Fruit fly (Drosophila melanogaster): ENCODE measurements around the gene CG15535.

Gene CG15535

DNA sequence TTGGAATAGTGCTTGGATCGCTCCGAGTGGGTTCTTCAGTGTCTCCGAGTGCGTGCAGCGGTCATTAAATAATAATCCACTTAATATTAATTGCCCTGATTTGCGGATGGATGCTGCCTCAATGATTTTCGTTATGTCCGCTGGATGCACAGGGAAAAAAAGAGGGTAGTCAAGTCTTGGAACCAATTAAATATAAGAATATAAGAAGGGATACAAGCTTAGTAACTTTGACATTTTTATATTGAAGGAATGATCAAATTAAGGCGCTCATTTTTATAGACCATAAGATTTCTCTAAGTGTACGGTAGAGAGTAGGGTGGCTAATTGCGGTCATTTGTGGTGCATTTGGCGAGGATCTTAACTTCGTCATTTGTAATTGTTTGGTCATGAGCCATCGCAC, 31.8 kb downstream of the CG15535 start (continued):
- peak; percentile 32 for TF ChIP-seq Sox102F (GFP tag; optimal IDR thresholded peaks at IDR 0.05)
- no peak for TF ChIP-seq spab (GFP tag; optimal IDR thresholded peaks at IDR 0.05)
- TF ChIP-seq lz (GFP tag; optimal IDR thresholded peaks at IDR 0.05) = peak; percentile 22
- TF ChIP-seq fd85E (GFP tag; optimal IDR thresholded peaks at IDR 0.05) = no peak
- peak; percentile 3 for TF ChIP-seq Smox (GFP tag; optimal IDR thresholded peaks at IDR 0.05)
- TF ChIP-seq CG7368 (GFP tag; optimal IDR thresholded peaks at IDR 0.05) = no peak
- no peak for TF ChIP-seq salr (GFP tag; optimal IDR thresholded peaks at IDR 0.05)

DNA sequence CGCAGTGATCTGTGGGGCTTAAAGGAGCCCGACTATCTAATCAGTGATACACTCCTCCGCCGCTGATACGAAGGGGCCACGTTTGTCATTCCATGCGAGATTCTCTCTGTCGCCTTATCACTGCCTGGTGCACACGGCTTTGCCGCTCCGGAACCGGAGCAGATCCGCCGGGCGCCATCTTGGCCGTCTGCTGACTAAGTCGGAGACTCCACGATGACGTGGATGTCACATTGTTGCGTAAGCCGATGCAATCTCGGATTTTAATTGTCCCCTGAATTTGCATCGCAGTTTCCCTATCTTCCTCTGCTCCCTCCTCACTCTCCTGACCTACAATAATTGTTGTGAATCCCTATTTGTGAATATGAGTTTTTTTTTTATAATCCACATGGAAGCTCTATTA, 32.6 kb downstream of the CG15535 start:
- TF ChIP-seq svp (GFP tag) (peak; percentile 57), CG6163 (GFP tag; IDR thresholded peaks at IDR 0.05) (no peak), CG4318 (GFP tag; optimal IDR thresholded peaks at IDR 0.05) (no peak), vri (GFP tag; optimal IDR thresholded peaks at IDR 0.05) (peak; percentile 82), CG8119 (GFP tag; IDR thresholded peaks at IDR 0.05) (0 out of 3 replicates have a peak, but pooled peaks have one; percentile 28), OdsH (GFP tag; optimal IDR thresholded peaks at IDR 0.05) (no peak)

dm6 chr3R:30390304-30390703, 33.4 kb downstream of the CG15535 start:
- TF ChIP-seq svp (GFP tag) (peak; percentile 25), fkh (GFP tag; optimal IDR thresholded peaks at IDR 0.05) (peak; percentile 30), Sox14 (GFP tag; optimal IDR thresholded peaks at IDR 0.05) (no peak), Eip78C (GFP tag) (peak; percentile 43)

- TF ChIP-seq CG3919 (GFP tag; optimal IDR thresholded peaks at IDR 0.05) (no peak), CG11902 (GFP tag; optimal IDR thresholded peaks at IDR 0.05) (no peak), Eip93F (GFP tag; optimal IDR thresholded peaks at IDR 0.05) (peak; percentile 17), CG7368 (GFP tag; optimal IDR thresholded peaks at IDR 0.05) (no peak), CG3032 (tag; optimal IDR thresholded peaks at IDR 0.05) (no peak), fd85E (GFP tag; optimal IDR thresholded peaks at IDR 0.05) (no peak), ss (GFP tag; optimal IDR thresholded peaks at IDR 0.05) (peak in 1 of 2 experiments; percentile 8), dsx (GFP tag; optimal IDR thresholded peaks at IDR 0.05; ENCODE audit: poor library complexity, severe bottlenecking) (peak; percentile 13), CG8119 (GFP tag; IDR thresholded peaks at IDR 0.05) (no peak), svp (GFP tag) (no peak)
Measured at dm6 chr3R:30389096-30389495, 34.6 kb downstream of the CG15535 start.

- TF ChIP-seq Sox102F (GFP tag; optimal IDR thresholded peaks at IDR 0.05) (peak; percentile 94), CG8632 (GFP tag; optimal IDR thresholded peaks at IDR 0.05) (peak; percentile 97), Eip78C (GFP tag) (peak; percentile 99), CG11294 (GFP tag; IDR thresholded peaks at IDR 0.05) (peak; percentile 85), dsx (GFP tag; optimal IDR thresholded peaks at IDR 0.05; ENCODE audit: poor library complexity, severe bottlenecking) (peak; percentile 83), Smox (GFP tag; optimal IDR thresholded peaks at IDR 0.05) (peak; percentile 96), spab (GFP tag; optimal IDR thresholded peaks at IDR 0.05) (peak; percentile 98), svp (GFP tag) (peak; percentile 99), salr (GFP tag; optimal IDR thresholded peaks at IDR 0.05) (peak; percentile 82 to 99), CG10669 (GFP tag; optimal IDR thresholded peaks at IDR 0.05) (peak; percentile 95), Ets96B (tag; optimal IDR thresholded peaks at IDR 0.05) (peak; percentile 93), CG32006 (GFP tag; optimal IDR thresholded peaks at IDR 0.05) (peak; percentile 99), CG16779 (tag; optimal IDR thresholded peaks at IDR 0.05) (peak; percentile 93), CG31627 (GFP tag; optimal IDR thresholded peaks at IDR 0.05) (peak; percentile 98), CG6792 (GFP tag; optimal IDR thresholded peaks at IDR 0.05) (peak; percentile 98), CG34406 (GFP tag; optimal IDR thresholded peaks at IDR 0.05) (peak; percentile 96), CG11762 (GFP tag; optimal IDR thresholded peaks at IDR 0.05; ENCODE audit: insufficient read depth) (peak; percentile 92), cyc (GFP tag; optimal IDR thresholded peaks at IDR 0.05) (peak; percentile 96), Blimp-1 (GFP tag; optimal IDR thresholded peaks at IDR 0.05) (peak; percentile 93), fd85E (GFP tag; optimal IDR thresholded peaks at IDR 0.05) (peak; percentile 68), CG3919 (GFP tag; optimal IDR thresholded peaks at IDR 0.05) (peak; percentile 97), pdm3 (GFP tag; optimal IDR thresholded peaks at IDR 0.05) (peak; percentile 97), CG15336 (GFP tag; IDR thresholded peaks at IDR 0.05) (peak; percentile 84), CG6808 (GFP tag; optimal IDR thresholded peaks at IDR 0.05) (peak; percentile 98), Ets21C (GFP tag; optimal IDR thresholded peaks at IDR 0.05) (peak; percentile 96), Hr39 (GFP tag; optimal IDR thresholded peaks at IDR 0.05) (peak; percentile 98), dac (GFP tag; optimal IDR thresholded peaks at IDR 0.05) (peak; percentile 93), CG3032 (tag; optimal IDR thresholded peaks at IDR 0.05) (peak; percentile 95), Hr4 (GFP tag; optimal IDR thresholded peaks at IDR 0.05) (peak; percentile 96), CG7368 (GFP tag; optimal IDR thresholded peaks at IDR 0.05) (peak; percentile 92)
Measured at dm6 chr3R:30388215-30388871, 35.4 kb downstream of the CG15535 start.
